Worm (Caenorhabditis elegans): ENCODE data around the gene srlf-28.

DNA sequence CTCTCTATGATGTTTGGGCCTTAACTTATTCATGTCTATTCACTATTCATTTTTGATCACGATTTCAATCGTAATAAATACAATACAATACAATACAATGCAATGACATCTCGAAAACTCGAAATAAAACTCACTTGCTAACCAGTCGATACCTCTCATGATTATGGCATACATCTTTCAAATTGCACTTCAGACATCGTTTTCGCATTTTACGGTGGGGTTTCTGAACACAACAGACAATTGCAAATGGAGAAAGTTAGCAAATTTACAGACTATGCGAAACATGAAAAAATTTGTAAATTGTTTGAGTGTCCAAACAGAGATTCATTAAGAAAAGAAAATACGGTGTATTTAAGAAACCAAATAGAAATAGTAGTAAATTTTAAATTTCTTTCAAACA is 39.8 kb upstream of the srlf-28 start, which contains the start of gene paqr-3:
- TF ChIP-seq snpc-4 (tag; optimal IDR thresholded peaks at IDR 0.05) (no peak), pha-4 (tag; optimal IDR thresholded peaks at IDR 0.05) (no peak), ztf-11 (tag; optimal IDR thresholded peaks at IDR 0.05) (no peak)
